Fruit fly (Drosophila melanogaster) whole organism, embryonic: ENCODE measurements around the gene NT1.

Experiments used
- Abd-B ChIP-seq: fragments of 200-800 bp; sonication (Bioruptor generic); optimal IDR thresholded peaks from 2 replicates; lab custom pipeline; 2018; ENCODE audit warnings: missing biosample characterization, mild to moderate bottlenecking, missing genetic modification characterization, moderate library complexity
- Aef1 ChIP-seq: fragments of 200-800 bp; sonication (Bioruptor generic); IDR thresholded peaks from 3 replicates; pipeline ENCODE4 v1.3.6; 2022; ENCODE audit warnings: missing biosample characterization, missing genetic modification characterization
- Antp ChIP-seq: fragments of 200-800 bp; sonication (Bioruptor generic); optimal IDR thresholded peaks from 3 replicates; lab custom pipeline; 2016; ENCODE audit warnings: missing biosample characterization, missing genetic modification characterization
- Asciz ChIP-seq: fragments of 200-800 bp; sonication (Bioruptor generic); optimal IDR thresholded peaks from 2 replicates; lab custom pipeline; 2017; ENCODE audit warnings: missing biosample characterization, mild to moderate bottlenecking, missing genetic modification characterization, missing genetic modification reagents
- CG10147 ChIP-seq: fragments of 200-800 bp; sonication (Bioruptor generic); optimal IDR thresholded peaks from 2 replicates; lab custom pipeline; 2019; ENCODE audit warnings: missing biosample characterization, mild to moderate bottlenecking, missing genetic modification characterization, moderate library complexity
- CG10267 ChIP-seq: fragments of 200-800 bp; sonication (Bioruptor generic); optimal IDR thresholded peaks from 2 replicates; lab custom pipeline; 2018; ENCODE audit warnings: missing biosample characterization, mild to moderate bottlenecking, missing genetic modification characterization, moderate library complexity
- CG14014 ChIP-seq: fragments of 200-800 bp; sonication (Bioruptor generic); IDR thresholded peaks from 2 replicates; pipeline ENCODE4 v1.3.6; 2022; ENCODE audit warnings: missing biosample characterization, missing genetic modification characterization
- CG15479 ChIP-seq: fragments of 200-800 bp; sonication (Bioruptor generic); optimal IDR thresholded peaks from 3 replicates; lab custom pipeline; 2019; ENCODE audit warnings: missing biosample characterization, mild to moderate bottlenecking, missing genetic modification characterization, moderate library complexity
- CG15601 ChIP-seq: fragments of 200-800 bp; sonication (Bioruptor generic); optimal IDR thresholded peaks from 3 replicates; lab custom pipeline; 2019; ENCODE audit warnings: missing biosample characterization, mild to moderate bottlenecking, missing genetic modification characterization, moderate library complexity
- CG17361 ChIP-seq: fragments of 200-800 bp; sonication (Bioruptor generic); IDR thresholded peaks from 3 replicates; pipeline ENCODE4 v1.3.6; 2022; ENCODE audit warnings: missing biosample characterization, missing genetic modification characterization
- CG1792 ChIP-seq: fragments of 200-800 bp; sonication (Bioruptor generic); optimal IDR thresholded peaks from 2 replicates; lab custom pipeline; 2016; ENCODE audit warnings: missing biosample characterization, missing genetic modification characterization
- CG18619 ChIP-seq: fragments of 200-800 bp; sonication (Bioruptor generic); optimal IDR thresholded peaks from 3 replicates; lab custom pipeline; 2017; ENCODE audit warnings: missing biosample characterization, mild to moderate bottlenecking, missing genetic modification characterization
- CG2889 ChIP-seq: fragments of 200-800 bp; sonication (Bioruptor generic); IDR thresholded peaks from 3 replicates; pipeline ENCODE4 v1.3.6; 2022; ENCODE audit warnings: missing biosample characterization, missing genetic modification characterization
- CG31388 ChIP-seq: fragments of 200-800 bp; sonication (Bioruptor generic); optimal IDR thresholded peaks from 2 replicates; lab custom pipeline; 2016; ENCODE audit warnings: missing biosample characterization, missing genetic modification characterization
- CG7556 ChIP-seq: fragments of 200-800 bp; sonication (Bioruptor generic); optimal IDR thresholded peaks from 2 replicates; lab custom pipeline; 2017; ENCODE audit warnings: missing biosample characterization, mild to moderate bottlenecking, missing genetic modification characterization
- CG8290 ChIP-seq, 3 experiments: fragments of 200-800 bp; sonication (Bioruptor generic); optimal IDR thresholded peaks; 2 replicates each; lab custom pipeline; 2016 to 2019; ENCODE audit warnings: missing biosample characterization in 3 of 3, missing genetic modification characterization in 3 of 3, mild to moderate bottlenecking in 2 of 3, moderate library complexity in 1 of 3
- CG8944 ChIP-seq: fragments of 200-800 bp; sonication (Bioruptor generic); optimal IDR thresholded peaks from 3 replicates; lab custom pipeline; 2016; ENCODE audit warnings: missing biosample characterization, missing genetic modification characterization
- CG9215 ChIP-seq: fragments of 200-800 bp; sonication (Bioruptor generic); IDR thresholded peaks from 2 replicates; pipeline ENCODE4 v1.3.6; 2022; ENCODE audit warnings: missing biosample characterization, missing genetic modification characterization
- D19A ChIP-seq: fragments of 200-800 bp; optimal IDR thresholded peaks from 3 replicates; lab custom pipeline; 2019; ENCODE audit warnings: missing biosample characterization, mild to moderate bottlenecking, missing genetic modification characterization, moderate library complexity
- Jarid2 ChIP-seq: fragments of 200-800 bp; sonication (Bioruptor generic); optimal IDR thresholded peaks from 3 replicates; lab custom pipeline; 2017; ENCODE audit warnings: mild to moderate bottlenecking, missing biosample characterization, missing genetic modification reagents, missing genetic modification characterization
- MTF-1 ChIP-seq: fragments of 200-800 bp; sonication (Bioruptor generic); optimal IDR thresholded peaks from 2 replicates; lab custom pipeline; 2018; ENCODE audit warnings: missing biosample characterization, mild to moderate bottlenecking, missing genetic modification characterization, borderline replicate concordance
- Meics ChIP-seq: fragments of 200-800 bp; sonication (Bioruptor generic); optimal IDR thresholded peaks from 2 replicates; lab custom pipeline; 2017; ENCODE audit warnings: missing biosample characterization, mild to moderate bottlenecking, missing genetic modification characterization
- Neu2 ChIP-seq: fragments of 200-800 bp; sonication (Bioruptor generic); optimal IDR thresholded peaks from 3 replicates; lab custom pipeline; 2016; ENCODE audit warnings: missing biosample characterization, missing genetic modification characterization, borderline replicate concordance
- Nf-YA ChIP-seq: fragments of 200-800 bp; sonication (Bioruptor generic); IDR thresholded peaks from 2 replicates; pipeline ENCODE4 v1.3.6; 2022; ENCODE audit warnings: missing biosample characterization, missing genetic modification characterization
- Ptx1 ChIP-seq: fragments of 200-800 bp; sonication (Bioruptor generic); IDR thresholded peaks from 2 replicates; pipeline ENCODE4 v1.3.6; 2022; ENCODE audit warnings: missing biosample characterization, missing genetic modification characterization
- Scr ChIP-seq: fragments of 200-800 bp; sonication (Bioruptor generic); IDR thresholded peaks from 2 replicates; pipeline ENCODE4 v1.3.6; 2022; ENCODE audit warnings: missing biosample characterization, missing genetic modification characterization; ENCODE audit not compliant: partially characterized antibody
- Side ChIP-seq: fragments of 200-800 bp; sonication (Bioruptor generic); optimal IDR thresholded peaks from 2 replicates; lab custom pipeline; 2016; ENCODE audit warnings: missing biosample characterization, missing genetic modification characterization
- Ssrp ChIP-seq: fragments of 200-800 bp; sonication (Bioruptor generic); optimal IDR thresholded peaks from 2 replicates; lab custom pipeline; 2018; ENCODE audit warnings: missing biosample characterization, mild to moderate bottlenecking, missing genetic modification characterization, moderate library complexity
- Taf1 ChIP-seq: fragments of 200-800 bp; sonication (Bioruptor generic); IDR thresholded peaks from 2 replicates; pipeline ENCODE4 v1.3.6; 2022; ENCODE audit warnings: missing biosample characterization, missing genetic modification characterization
- Tbp ChIP-seq: fragments of >200 bp; optimal IDR thresholded peaks from 2 replicates; lab custom pipeline; 2018; ENCODE audit warnings: missing biosample characterization, missing genetic modification characterization
- Xbp1 ChIP-seq: fragments of 200-800 bp; sonication (Bioruptor generic); optimal IDR thresholded peaks from 3 replicates; lab custom pipeline; 2016; ENCODE audit warnings: missing biosample characterization, mild to moderate bottlenecking, missing genetic modification characterization
- ase ChIP-seq: fragments of 200-800 bp; sonication (Bioruptor generic); IDR thresholded peaks from 3 replicates; pipeline ENCODE4 v1.3.6; 2022; ENCODE audit warnings: missing biosample characterization, missing genetic modification characterization
- bbx ChIP-seq: fragments of 200-800 bp; sonication (Bioruptor generic); IDR thresholded peaks from 2 replicates; pipeline ENCODE4 v1.3.6; 2022; ENCODE audit warnings: missing biosample characterization, missing genetic modification characterization; ENCODE audit not compliant: partially characterized antibody
- da ChIP-seq: fragments of 200-800 bp; sonication (Bioruptor generic); optimal IDR thresholded peaks from 2 replicates; lab custom pipeline; 2016; ENCODE audit warnings: missing biosample characterization, missing genetic modification characterization
- dmrt99B ChIP-seq: fragments of 200-800 bp; sonication (Bioruptor generic); optimal IDR thresholded peaks from 2 replicates; lab custom pipeline; 2018; ENCODE audit warnings: missing biosample characterization, mild to moderate bottlenecking, missing genetic modification characterization, moderate library complexity
- dysf ChIP-seq: fragments of 200-800 bp; sonication (Bioruptor generic); IDR thresholded peaks from 3 replicates; pipeline ENCODE4 v1.3.6; 2022; ENCODE audit warnings: missing biosample characterization, missing genetic modification characterization
- fru ChIP-seq: fragments of >200 bp; optimal IDR thresholded peaks from 2 replicates; lab custom pipeline; 2017
- gcm2 ChIP-seq: fragments of 200-800 bp; sonication (Bioruptor generic); optimal IDR thresholded peaks from 2 replicates; lab custom pipeline; 2016; ENCODE audit warnings: missing biosample characterization, missing genetic modification characterization
- grn ChIP-seq: fragments of 200-800 bp; sonication (Bioruptor generic); optimal IDR thresholded peaks from 3 replicates; lab custom pipeline; 2017; ENCODE audit warnings: missing biosample characterization, missing genetic modification characterization
- her ChIP-seq: fragments of 200-800 bp; sonication (Bioruptor generic); optimal IDR thresholded peaks from 2 replicates; lab custom pipeline; 2016; ENCODE audit warnings: missing biosample characterization, missing genetic modification characterization
- inv ChIP-seq: fragments of 200-800 bp; sonication (Bioruptor generic); IDR thresholded peaks from 2 replicates; pipeline ENCODE4 v1.3.6; 2022; ENCODE audit warnings: missing biosample characterization, missing genetic modification characterization; ENCODE audit not compliant: partially characterized antibody
- maf-S ChIP-seq: fragments of 200-800 bp; sonication (Bioruptor generic); optimal IDR thresholded peaks from 2 replicates; lab custom pipeline; 2016; ENCODE audit warnings: missing biosample characterization, missing genetic modification characterization
- otp ChIP-seq: fragments of 200-800 bp; sonication (Bioruptor generic); IDR thresholded peaks from 3 replicates; pipeline ENCODE4, ENCODE4 v1.3.6; 2022; ENCODE audit warnings: missing biosample characterization, missing genetic modification characterization
- pum ChIP-seq: fragments of 200-800 bp; sonication (Bioruptor generic); optimal IDR thresholded peaks from 2 replicates; lab custom pipeline; 2016; ENCODE audit warnings: missing biosample characterization, missing genetic modification characterization
- ranshi ChIP-seq: fragments of 200-800 bp; sonication (Bioruptor generic); IDR thresholded peaks from 2 replicates; pipeline ENCODE4 v1.3.6; 2022; ENCODE audit warnings: missing biosample characterization, missing genetic modification characterization
- run ChIP-seq: fragments of 200-800 bp; sonication (Bioruptor generic); optimal IDR thresholded peaks from 3 replicates; lab custom pipeline; 2018; ENCODE audit warnings: missing biosample characterization, mild to moderate bottlenecking, missing genetic modification characterization
- sim ChIP-seq: fragments of 200-800 bp; sonication (Bioruptor generic); IDR thresholded peaks from 2 replicates; pipeline ENCODE4 v1.3.6; 2022; ENCODE audit warnings: missing biosample characterization, missing genetic modification characterization
- sisA ChIP-seq: fragments of 200-800 bp; sonication (Bioruptor generic); IDR thresholded peaks from 2 replicates; pipeline ENCODE4 v1.3.6; 2022; ENCODE audit warnings: missing biosample characterization, missing genetic modification characterization
- sr ChIP-seq: fragments of 200-800 bp; sonication (Bioruptor generic); IDR thresholded peaks from 3 replicates; pipeline ENCODE4 v1.3.6; 2022; ENCODE audit warnings: missing biosample characterization, missing genetic modification characterization
- z ChIP-seq: fragments of 200-800 bp; sonication (Bioruptor generic); IDR thresholded peaks from 3 replicates; pipeline ENCODE4 v1.3.6; 2022; ENCODE audit warnings: missing biosample characterization, missing genetic modification characterization
- zen2 ChIP-seq: fragments of 200-800 bp; sonication (Bioruptor generic); IDR thresholded peaks from 3 replicates; pipeline ENCODE4 v1.3.6; 2022; ENCODE audit warnings: missing biosample characterization, missing genetic modification characterization; ENCODE audit not compliant: partially characterized antibody

Gene NT1

dm6 chr3L:4546650-4547049, 38.4 kb upstream of the NT1 start (continued):
- peak; percentile 64 for TF ChIP-seq dmrt99B (tag; lab: Kevin White, UChicago)
- peak; percentile 81 for TF ChIP-seq CG10267 (tag; lab: Kevin White, UChicago)
- no peak for TF ChIP-seq CG8944 (GFP tag; lab: Kevin White, UChicago)
- no peak for TF ChIP-seq CG15479 (GFP tag; lab: Kevin White, UChicago)
- TF ChIP-seq CG15601 (tag; lab: Kevin White, UChicago): peak; percentile 65
- TF ChIP-seq Xbp1 (GFP tag; lab: Kevin White, UChicago): peak; percentile 52
- TF ChIP-seq CG18619 (GFP tag; lab: Kevin White, UChicago): peak; percentile 33
- TF ChIP-seq Ssrp (tag; lab: Kevin White, UChicago): peak; percentile 65
- peak; percentile 35; the same call in 1 of the 2 replicates for TF ChIP-seq sisA (GFP tag; lab: Robert Waterston, UW)
- TF ChIP-seq Jarid2 (GFP tag; lab: Kevin White, UChicago): peak; percentile 16
- no peak for TF ChIP-seq da
- peak; percentile 56 for TF ChIP-seq Asciz
- TF ChIP-seq grn (GFP tag; lab: Kevin White, UChicago): no peak
- no peak for TF ChIP-seq Taf1 (GFP tag; lab: Robert Waterston, UW)
- no peak for TF ChIP-seq maf-S (GFP tag; lab: Kevin White, UChicago)
- TF ChIP-seq Aef1: no peak
- no peak for TF ChIP-seq sr
- no peak for TF ChIP-seq Side
- no peak for TF ChIP-seq CG14014
- TF ChIP-seq ranshi (GFP tag; lab: Robert Waterston, UW): peak; percentile 43; the same call in 1 of the 2 replicates
- TF ChIP-seq CG31388 (GFP tag; lab: Kevin White, UChicago): no peak
- peak; percentile 33 for TF ChIP-seq Abd-B
- peak; percentile 70; the same call in 1 of the 2 replicates for TF ChIP-seq Ptx1 (GFP tag; lab: Robert Waterston, UW)
- no peak for TF ChIP-seq CG9215 (GFP tag; lab: Robert Waterston, UW)
- TF ChIP-seq Nf-YA: peak; percentile 40; the same call in 1 of the 2 replicates
- TF ChIP-seq Antp (GFP tag; lab: Kevin White, UChicago): no peak
- peak; percentile 54 for TF ChIP-seq CG8290 (GFP tag; optimal IDR thresholded peaks at IDR 0.05; lab: Kevin White, UChicago)
- no peak for TF ChIP-seq CG8290 (tag; optimal IDR thresholded peaks at IDR 0.05; lab: Kevin White, UChicago)
- TF ChIP-seq CG2889: no peak
- peak; percentile 39 for TF ChIP-seq MTF-1 (GFP tag; lab: Kevin White, UChicago)
- peak; percentile 80 for TF ChIP-seq CG17361 (GFP tag; lab: Robert Waterston, UW)
- no peak for TF ChIP-seq zen2 (GFP tag; lab: Robert Waterston, UW)
- peak; percentile 33; the same call in 1 of the 2 replicates for TF ChIP-seq sim (GFP tag; lab: Robert Waterston, UW)
- no peak for TF ChIP-seq fru (lab: Kevin White, UChicago)
- peak; percentile 46; the same call in 1 of the 3 replicates for TF ChIP-seq dysf
- no peak for TF ChIP-seq Meics (GFP tag; lab: Kevin White, UChicago)
- no peak for TF ChIP-seq run (tag; lab: Kevin White, UChicago)
- TF ChIP-seq pum (GFP tag; lab: Kevin White, UChicago): no peak
- TF ChIP-seq CG7556 (GFP tag; lab: Kevin White, UChicago): peak; percentile 59
- TF ChIP-seq her (GFP tag; lab: Kevin White, UChicago): no peak
- TF ChIP-seq otp (GFP tag; lab: Robert Waterston, UW): peak; percentile 62; the same call in 1 of the 3 replicates
- TF ChIP-seq ase (GFP tag; lab: Robert Waterston, UW): no peak
- no peak for TF ChIP-seq CG1792 (GFP tag; lab: Kevin White, UChicago)
- no peak for TF ChIP-seq inv (GFP tag; lab: Robert Waterston, UW)
- TF ChIP-seq bbx: no peak
- TF ChIP-seq gcm2 (GFP tag; lab: Kevin White, UChicago): no peak
- peak; percentile 25 for TF ChIP-seq CG10147 (GFP tag; lab: Kevin White, UChicago)
- TF ChIP-seq Scr (GFP tag; lab: Robert Waterston, UW): no peak
- TF ChIP-seq z (GFP tag; lab: Robert Waterston, UW): no peak
- peak; percentile 82 for TF ChIP-seq D19A (tag; lab: Kevin White, UChicago)
- no peak for TF ChIP-seq Tbp (GFP tag; lab: Kevin White, UChicago)
- TF ChIP-seq Neu2: no peak
